Fruit fly (Drosophila melanogaster) whole organism, embryonic: Measurements from ENCODE around the gene CG31800.
A peak's percentile ranks its signal among the peaks of the same experiment; 100 is the strongest.

Experiments used
- Abd-B ChIP-seq: fragments of 200-800 bp; sonication (Bioruptor generic); optimal IDR thresholded peaks from 2 replicates; lab custom pipeline; 2018; ENCODE audit warnings: missing biosample characterization, mild to moderate bottlenecking, missing genetic modification characterization, moderate library complexity
- Asciz ChIP-seq: fragments of 200-800 bp; sonication (Bioruptor generic); optimal IDR thresholded peaks from 2 replicates; lab custom pipeline; 2017; ENCODE audit warnings: missing biosample characterization, mild to moderate bottlenecking, missing genetic modification characterization, missing genetic modification reagents
- Atf-2 ChIP-seq: fragments of 200-800 bp; sonication (Bioruptor generic); optimal IDR thresholded peaks from 2 replicates; lab custom pipeline; 2016; ENCODE audit warnings: missing biosample characterization, missing genetic modification characterization
- C15 ChIP-seq: fragments of 200-800 bp; sonication (Bioruptor generic); IDR thresholded peaks from 3 replicates; pipeline ENCODE4 v1.3.6; 2022; ENCODE audit warnings: missing biosample characterization, missing genetic modification characterization
- CG10321 ChIP-seq: fragments of 200-800 bp; sonication (Bioruptor generic); IDR thresholded peaks from 2 replicates; pipeline ENCODE4 v1.3.6; 2022; ENCODE audit warnings: missing biosample characterization, missing genetic modification characterization
- CG10366 ChIP-seq: fragments of 200-800 bp; sonication (Bioruptor generic); IDR thresholded peaks from 2 replicates; pipeline ENCODE4 v1.3.6; 2022; ENCODE audit warnings: missing biosample characterization, missing genetic modification characterization
- CG11560 ChIP-seq: fragments of 200-800 bp; sonication (Bioruptor generic); IDR thresholded peaks from 3 replicates; pipeline ENCODE4 v1.3.6; 2022; ENCODE audit warnings: missing biosample characterization, missing genetic modification characterization
- CG12219 ChIP-seq: fragments of 200-800 bp; sonication (Bioruptor generic); optimal IDR thresholded peaks from 3 replicates; lab custom pipeline; 2018; ENCODE audit warnings: missing biosample characterization, mild to moderate bottlenecking, missing genetic modification characterization
- CG12391 ChIP-seq: fragments of 200-800 bp; sonication (Bioruptor generic); optimal IDR thresholded peaks from 3 replicates; lab custom pipeline; 2018; ENCODE audit warnings: missing biosample characterization, mild to moderate bottlenecking, missing genetic modification characterization, moderate library complexity
- CG13296 ChIP-seq: fragments of 200-800 bp; sonication (Bioruptor generic); optimal IDR thresholded peaks from 3 replicates; lab custom pipeline; 2018; ENCODE audit warnings: missing biosample characterization, mild to moderate bottlenecking, missing genetic modification characterization
- CG14014 ChIP-seq: fragments of 200-800 bp; sonication (Bioruptor generic); IDR thresholded peaks from 2 replicates; pipeline ENCODE4 v1.3.6; 2022; ENCODE audit warnings: missing biosample characterization, missing genetic modification characterization
- CG15073 ChIP-seq: fragments of 200-800 bp; sonication (Bioruptor generic); optimal IDR thresholded peaks from 2 replicates; lab custom pipeline; 2016; ENCODE audit warnings: missing biosample characterization, missing genetic modification characterization
- CG17612 ChIP-seq: fragments of 200-800 bp; sonication (Bioruptor generic); IDR thresholded peaks from 2 replicates; pipeline ENCODE4 v1.3.6; 2022; ENCODE audit warnings: missing biosample characterization, missing genetic modification characterization
- CG18764 ChIP-seq: fragments of 200-800 bp; sonication (Bioruptor generic); optimal IDR thresholded peaks from 3 replicates; lab custom pipeline; 2016; ENCODE audit warnings: missing biosample characterization, missing genetic modification characterization
- CG4360 ChIP-seq: fragments of 200-800 bp; sonication (Bioruptor generic); IDR thresholded peaks from 2 replicates; pipeline ENCODE4 v1.3.6; 2022; ENCODE audit warnings: missing biosample characterization, missing genetic modification characterization
- CG4424 ChIP-seq: fragments of 200-800 bp; sonication (Bioruptor generic); optimal IDR thresholded peaks from 3 replicates; lab custom pipeline; 2016; ENCODE audit warnings: missing biosample characterization, missing genetic modification characterization
- CG4820 ChIP-seq: fragments of 200-800 bp; sonication (Bioruptor generic); optimal IDR thresholded peaks from 3 replicates; lab custom pipeline; 2016; ENCODE audit warnings: missing biosample characterization, missing genetic modification characterization
- CG6683 ChIP-seq: fragments of 200-800 bp; sonication (Bioruptor generic); optimal IDR thresholded peaks from 2 replicates; lab custom pipeline; 2017; ENCODE audit warnings: missing biosample characterization, mild to moderate bottlenecking, missing genetic modification characterization, missing genetic modification reagents
- CG6813 ChIP-seq: fragments of 200-800 bp; sonication (Bioruptor generic); optimal IDR thresholded peaks from 2 replicates; lab custom pipeline; 2017; ENCODE audit warnings: missing biosample characterization, missing genetic modification characterization, mild to moderate bottlenecking, moderate library complexity, missing genetic modification reagents
- CG7745 ChIP-seq: fragments of 200-800 bp; sonication (Bioruptor generic); optimal IDR thresholded peaks from 2 replicates; lab custom pipeline; 2018; ENCODE audit warnings: missing biosample characterization, mild to moderate bottlenecking, missing genetic modification characterization, moderate library complexity
- CG7839 ChIP-seq: fragments of 200-800 bp; sonication (Bioruptor generic); optimal IDR thresholded peaks from 3 replicates; lab custom pipeline; 2018; ENCODE audit warnings: missing biosample characterization, mild to moderate bottlenecking, missing genetic modification characterization, moderate library complexity
- CG7928 ChIP-seq: fragments of 200-800 bp; sonication (Bioruptor generic); optimal IDR thresholded peaks from 2 replicates; lab custom pipeline; 2017; ENCODE audit warnings: missing biosample characterization, mild to moderate bottlenecking, missing genetic modification characterization
- CG8089 ChIP-seq: fragments of 200-800 bp; sonication (Bioruptor generic); optimal IDR thresholded peaks from 3 replicates; lab custom pipeline; 2016; ENCODE audit warnings: missing biosample characterization, missing genetic modification characterization
- CG8924 ChIP-seq: fragments of 200-800 bp; optimal IDR thresholded peaks from 3 replicates; lab custom pipeline; 2019; ENCODE audit warnings: missing biosample characterization, mild to moderate bottlenecking, missing genetic modification characterization, moderate library complexity
- CG8944 ChIP-seq: fragments of 200-800 bp; sonication (Bioruptor generic); optimal IDR thresholded peaks from 3 replicates; lab custom pipeline; 2016; ENCODE audit warnings: missing biosample characterization, missing genetic modification characterization
- CG9609 ChIP-seq: fragments of 200-800 bp; sonication (Bioruptor generic); optimal IDR thresholded peaks from 3 replicates; lab custom pipeline; 2016; ENCODE audit warnings: missing biosample characterization, missing genetic modification characterization
- CG9727 ChIP-seq: fragments of 200-800 bp; sonication (Bioruptor generic); optimal IDR thresholded peaks from 3 replicates; lab custom pipeline; 2017; ENCODE audit warnings: missing biosample characterization, mild to moderate bottlenecking, missing genetic modification characterization
- Chrac-16 ChIP-seq: fragments of 200-800 bp; sonication (Bioruptor generic); optimal IDR thresholded peaks from 3 replicates; lab custom pipeline; 2016; ENCODE audit warnings: missing biosample characterization, missing genetic modification characterization
- Doc3 ChIP-seq: fragments of 200-800 bp; sonication (Bioruptor generic); IDR thresholded peaks from 3 replicates; pipeline ENCODE4 v1.3.6; 2022; ENCODE audit warnings: missing biosample characterization, missing genetic modification characterization; ENCODE audit not compliant: partially characterized antibody
- Fer1 ChIP-seq: fragments of 200-800 bp; sonication (Bioruptor generic); optimal IDR thresholded peaks from 2 replicates; lab custom pipeline; 2017; ENCODE audit warnings: missing biosample characterization, mild to moderate bottlenecking, missing genetic modification characterization
- H15 ChIP-seq: fragments of 200-800 bp; sonication (Bioruptor generic); IDR thresholded peaks from 3 replicates; pipeline ENCODE4 v1.3.6; 2022; ENCODE audit warnings: missing biosample characterization, missing genetic modification characterization
- HLHmδ ChIP-seq: fragments of 200-800 bp; sonication (Bioruptor generic); optimal IDR thresholded peaks from 2 replicates; lab custom pipeline; 2018; ENCODE audit warnings: missing biosample characterization, mild to moderate bottlenecking, missing genetic modification characterization, moderate library complexity
- Hr3 ChIP-seq: fragments of 200-800 bp; sonication (Bioruptor generic); optimal IDR thresholded peaks from 3 replicates; lab custom pipeline; 2016; ENCODE audit warnings: missing biosample characterization, missing genetic modification characterization
- NC2α ChIP-seq: fragments of 200-800 bp; sonication (Bioruptor generic); optimal IDR thresholded peaks from 2 replicates; lab custom pipeline; 2016; ENCODE audit warnings: missing biosample characterization, missing genetic modification characterization
- Nf-YC ChIP-seq: fragments of 200-800 bp; optimal IDR thresholded peaks from 3 replicates; lab custom pipeline; 2019; ENCODE audit warnings: missing biosample characterization, mild to moderate bottlenecking, missing genetic modification characterization, moderate library complexity
- Xbp1 ChIP-seq: fragments of 200-800 bp; sonication (Bioruptor generic); optimal IDR thresholded peaks from 3 replicates; lab custom pipeline; 2016; ENCODE audit warnings: missing biosample characterization, mild to moderate bottlenecking, missing genetic modification characterization
- ase ChIP-seq: fragments of 200-800 bp; sonication (Bioruptor generic); IDR thresholded peaks from 3 replicates; pipeline ENCODE4 v1.3.6; 2022; ENCODE audit warnings: missing biosample characterization, missing genetic modification characterization
- ato ChIP-seq: fragments of 200-800 bp; sonication (Bioruptor generic); IDR thresholded peaks from 2 replicates; pipeline ENCODE4 v1.3.6; 2022; ENCODE audit warnings: missing biosample characterization, missing genetic modification characterization; ENCODE audit not compliant: partially characterized antibody
- bab2 ChIP-seq: fragments of 200-800 bp; sonication (Bioruptor generic); optimal IDR thresholded peaks from 2 replicates; lab custom pipeline; 2016; ENCODE audit warnings: missing biosample characterization, missing genetic modification characterization
- crol ChIP-seq: fragments of 200-800 bp; sonication (Bioruptor generic); IDR thresholded peaks from 2 replicates; pipeline ENCODE4 v1.3.6; 2022; ENCODE audit warnings: missing biosample characterization, missing genetic modification characterization
- eyg ChIP-seq: fragments of 200-800 bp; sonication (Bioruptor generic); optimal IDR thresholded peaks from 3 replicates; lab custom pipeline; 2016; ENCODE audit warnings: missing biosample characterization, missing genetic modification characterization
- gcm ChIP-seq: fragments of 200-800 bp; sonication (Bioruptor generic); optimal IDR thresholded peaks from 2 replicates; lab custom pipeline; 2019; ENCODE audit warnings: missing biosample characterization, mild to moderate bottlenecking, missing genetic modification characterization, moderate library complexity
- ind ChIP-seq: fragments of 200-800 bp; sonication (Bioruptor generic); optimal IDR thresholded peaks from 3 replicates; lab custom pipeline; 2016; ENCODE audit warnings: missing biosample characterization, missing genetic modification characterization
- lbe ChIP-seq: fragments of 200-800 bp; sonication (Bioruptor generic); optimal IDR thresholded peaks from 2 replicates; lab custom pipeline; 2016; ENCODE audit warnings: missing biosample characterization, mild to moderate bottlenecking, missing genetic modification characterization
- mirr ChIP-seq: fragments of 200-800 bp; sonication (Bioruptor generic); optimal IDR thresholded peaks from 3 replicates; lab custom pipeline; 2018; ENCODE audit warnings: missing biosample characterization, mild to moderate bottlenecking, missing genetic modification characterization
- pb ChIP-seq: fragments of 200-800 bp; sonication (Bioruptor generic); optimal IDR thresholded peaks from 3 replicates; lab custom pipeline; 2016; ENCODE audit warnings: missing biosample characterization, missing genetic modification characterization
- row ChIP-seq: fragments of 200-800 bp; sonication (Bioruptor generic); IDR thresholded peaks from 3 replicates; pipeline ENCODE4 v1.3.6; 2022; ENCODE audit warnings: missing biosample characterization, missing genetic modification characterization
- run ChIP-seq: fragments of 200-800 bp; sonication (Bioruptor generic); optimal IDR thresholded peaks from 3 replicates; lab custom pipeline; 2018; ENCODE audit warnings: missing biosample characterization, mild to moderate bottlenecking, missing genetic modification characterization
- seq ChIP-seq: fragments of 200-800 bp; sonication (Bioruptor generic); IDR thresholded peaks from 2 replicates; pipeline ENCODE4 v1.3.6; 2022; ENCODE audit warnings: missing biosample characterization, missing genetic modification characterization
- tll ChIP-seq, 2 experiments: fragments of 200-800 bp in 1 of 2; fragments of >200 bp in 1 of 2; sonication (Bioruptor generic) in 1 of 2; optimal IDR thresholded peaks; 2 replicates each; lab custom pipeline; 2017 to 2019; ENCODE audit warnings: missing biosample characterization in 2 of 2, missing genetic modification characterization in 2 of 2, mild to moderate bottlenecking in 1 of 2, moderate library complexity in 1 of 2

CG31800 gene

DNA sequence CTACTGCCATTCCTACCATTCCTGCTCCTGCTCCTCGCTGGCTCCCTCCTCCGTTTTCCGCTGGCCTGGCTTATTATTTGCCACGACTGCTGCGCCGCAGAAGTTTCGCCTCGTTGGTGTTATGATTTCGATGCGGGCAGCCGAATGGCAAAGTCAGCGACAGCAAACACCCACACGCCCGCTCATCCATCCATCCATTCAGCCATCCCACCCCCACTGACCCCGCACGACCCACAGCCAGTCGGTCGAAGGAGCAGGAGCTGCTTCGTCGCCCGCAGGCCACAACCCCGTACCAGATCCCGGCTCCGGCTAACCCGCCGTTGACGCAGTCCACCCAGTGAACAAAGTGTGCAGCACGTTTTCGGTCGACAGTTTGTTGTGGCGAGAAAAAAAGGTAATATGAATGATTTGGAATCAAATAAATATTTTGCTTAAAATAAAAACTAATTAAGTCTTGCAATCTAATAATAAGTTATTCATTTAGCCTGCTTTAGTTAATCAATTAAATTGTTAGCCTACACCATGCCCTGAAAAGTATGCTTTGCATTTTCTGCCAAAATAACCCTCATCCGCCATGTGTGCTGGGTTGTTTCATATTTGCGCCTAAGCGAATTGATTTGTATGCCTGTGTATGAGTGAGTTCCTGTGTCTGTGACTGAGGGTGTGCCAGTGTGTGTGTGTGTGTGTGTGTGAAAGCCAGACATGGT, 7.7 kb downstream of the CG31800 start:
- TF ChIP-seq CG4820 (GFP tag; lab: Kevin White, UChicago): no peak
- TF ChIP-seq row (GFP tag; lab: Robert Waterston, UW): peak; percentile 76
- TF ChIP-seq C15 (GFP tag; lab: Robert Waterston, UW): no peak
- TF ChIP-seq Chrac-16 (GFP tag; lab: Kevin White, UChicago): peak; percentile 23
- TF ChIP-seq ato (GFP tag; lab: Robert Waterston, UW): no peak
- TF ChIP-seq Doc3 (GFP tag; lab: Robert Waterston, UW): no peak
- no peak for TF ChIP-seq CG7928 (GFP tag; lab: Kevin White, UChicago)
- TF ChIP-seq CG7745 (tag; lab: Kevin White, UChicago): no peak
- peak; percentile 27 for TF ChIP-seq bab2
- TF ChIP-seq CG6813: peak; percentile 48
- no peak for TF ChIP-seq CG9609 (GFP tag; lab: Kevin White, UChicago)
- peak; percentile 59 for TF ChIP-seq CG14014 (GFP tag; lab: Robert Waterston, UW)
- peak; percentile 20; the same call in 1 of the 2 replicates for TF ChIP-seq CG10366
- TF ChIP-seq Nf-YC (tag; lab: Kevin White, UChicago): peak; percentile 51
- peak; percentile 25 for TF ChIP-seq Asciz (GFP tag; lab: Kevin White, UChicago)
- TF ChIP-seq ind: peak; percentile 34
- TF ChIP-seq CG8944 (GFP tag; lab: Kevin White, UChicago): no peak
- no peak for TF ChIP-seq NC2α (GFP tag; lab: Kevin White, UChicago)
- no peak for TF ChIP-seq CG17612 (GFP tag; lab: Robert Waterston, UW)
- TF ChIP-seq CG4424: peak; percentile 27
- no peak for TF ChIP-seq CG4360 (GFP tag; lab: Robert Waterston, UW)
- TF ChIP-seq gcm: peak; percentile 38
- peak; percentile 77 for TF ChIP-seq CG13296
- TF ChIP-seq pb (GFP tag; lab: Kevin White, UChicago): no peak
- TF ChIP-seq Fer1 (GFP tag; lab: Kevin White, UChicago): peak; percentile 89
- TF ChIP-seq CG10321: no peak
- TF ChIP-seq Abd-B (GFP tag; lab: Kevin White, UChicago): no peak
- peak; percentile 51 for TF ChIP-seq seq (GFP tag; lab: Robert Waterston, UW)
- TF ChIP-seq mirr (GFP tag; lab: Kevin White, UChicago): no peak
- peak; percentile 79 for TF ChIP-seq crol
- TF ChIP-seq CG6683 (GFP tag; lab: Kevin White, UChicago): peak; percentile 65
- no peak for TF ChIP-seq CG11560 (tag; lab: Robert Waterston, UW)
- TF ChIP-seq H15 (GFP tag; lab: Robert Waterston, UW): no peak
- TF ChIP-seq CG9727: peak; percentile 58
- no peak for TF ChIP-seq HLHmδ (GFP tag; lab: Kevin White, UChicago)
- TF ChIP-seq run (tag; lab: Kevin White, UChicago): peak; percentile 5
- TF ChIP-seq tll (GFP tag; optimal IDR thresholded peaks at IDR 0.05; lab: Kevin White, UChicago): no peak
- TF ChIP-seq CG18764 (GFP tag; lab: Kevin White, UChicago): no peak
- peak; percentile 56 for TF ChIP-seq CG12219 (GFP tag; lab: Kevin White, UChicago)
- TF ChIP-seq Hr3 (GFP tag; lab: Kevin White, UChicago): no peak
- no peak for TF ChIP-seq CG15073 (GFP tag; lab: Kevin White, UChicago)
- peak; percentile 11 for TF ChIP-seq eyg (GFP tag; lab: Kevin White, UChicago)
- TF ChIP-seq CG8924: peak; percentile 72
- peak; percentile 35 for TF ChIP-seq Xbp1
- TF ChIP-seq ase (GFP tag; lab: Robert Waterston, UW): no peak
- TF ChIP-seq lbe (GFP tag; lab: Kevin White, UChicago): no peak
- no peak for TF ChIP-seq Atf-2 (GFP tag; lab: Kevin White, UChicago)
- TF ChIP-seq CG8089 (GFP tag; lab: Kevin White, UChicago): no peak
- TF ChIP-seq CG12391 (tag; lab: Kevin White, UChicago): peak; percentile 66
- TF ChIP-seq CG7839 (tag; lab: Kevin White, UChicago): peak; percentile 72
